ENCODE assay signal across 4 worm cellular contexts in genomic region chrII:8821140-8821595, ce11.
TF ChIP-seq lines count a peak whose summit lies in the region.

Gene F46C5.1 (minus strand): TSS chrII:8821190.

TF ChIP-seq in whole organism, L1 larva, 84 proteins besides CTCF, POLR2A, EP300 and RAD21:
- peak in 2 of 6 experiments; percentile 6 to 25 for TF ChIP-seq elt-3 (tag; optimal IDR thresholded peaks at IDR 0.05; lab: Kevin White, UChicago)
- no peak for TF ChIP-seq lin-39 (tag; optimal IDR thresholded peaks at IDR 0.05; lab: Kevin White, UChicago)
- peak; percentile 2 for TF ChIP-seq C16A3.4 (tag; optimal IDR thresholded peaks at IDR 0.05; lab: Kevin White, UChicago)
- no peak for TF ChIP-seq ama-1 (optimal IDR thresholded peaks at IDR 0.05; lab: Kevin White, UChicago)
- TF ChIP-seq blmp-1 (tag; optimal IDR thresholded peaks at IDR 0.05; lab: Kevin White, UChicago), result peak; percentile 63
- peak in 1 of 2 experiments; percentile 68 for TF ChIP-seq lsy-2 (tag; optimal IDR thresholded peaks at IDR 0.05; lab: Kevin White, UChicago)
TF ChIP-seq in whole organism, L1 larva: peak in this region for 4.

TF ChIP-seq in whole organism, L3 larva, 47 proteins besides CTCF, POLR2A, EP300 and RAD21:
- TF ChIP-seq nfya-1 (tag; optimal IDR thresholded peaks at IDR 0.05; lab: Kevin White, UChicago; ENCODE audit: insufficient read depth) (peak; percentile 16), ceh-82 (tag; optimal IDR thresholded peaks at IDR 0.05; lab: Kevin White, UChicago) (no peak), ZK546.5 (tag; optimal IDR thresholded peaks at IDR 0.05; lab: Kevin White, UChicago) (no peak), nhr-43 (tag; optimal IDR thresholded peaks at IDR 0.05; lab: Kevin White, UChicago; ENCODE audit: poor library complexity, severe bottlenecking) (peak; percentile 48)

TF ChIP-seq in whole organism, L4 larva, 104 proteins besides CTCF, POLR2A, EP300 and RAD21:
- TF ChIP-seq zip-2 (tag; optimal IDR thresholded peaks at IDR 0.05; lab: Kevin White, UChicago) (no peak), aha-1 (tag; lab: Kevin White, UChicago) (peak; percentile 28), unc-130 (GFP tag; optimal IDR thresholded peaks at IDR 0.05; lab: Kevin White, UChicago) (no peak), F26F4.8 (GFP tag; conservative IDR thresholded peaks at IDR 0.05; lab: Robert Waterston, UW) (no peak), ceh-20 (GFP tag; IDR thresholded peaks at IDR 0.05; lab: Robert Waterston, UW) (no peak), T26A8.4 (GFP tag; IDR thresholded peaks at IDR 0.05; lab: Robert Waterston, UW) (peak; percentile 31; the same call in 1 of the 2 replicates), lin-38 (GFP tag; IDR thresholded peaks at IDR 0.05; lab: Robert Waterston, UW) (no peak), unc-62 (GFP tag; optimal IDR thresholded peaks at IDR 0.05 in 1 of 2; lab: Kevin White, UChicago) (peak in 1 of 2 experiments; percentile 63), unc-62 (tag; optimal IDR thresholded peaks at IDR 0.05; lab: Kevin White, UChicago) (no peak), nhr-28 (tag; optimal IDR thresholded peaks at IDR 0.05; lab: Kevin White, UChicago) (peak; percentile 75), nhr-237 (tag; optimal IDR thresholded peaks at IDR 0.05; lab: Kevin White, UChicago) (no peak), hlh-30 (tag; optimal IDR thresholded peaks at IDR 0.05; lab: Kevin White, UChicago; ENCODE audit: insufficient read depth) (peak; percentile 13), zip-11 (GFP tag; IDR thresholded peaks at IDR 0.05; lab: Robert Waterston, UW) (no peak), attf-4 (tag; optimal IDR thresholded peaks at IDR 0.05; lab: Kevin White, UChicago) (no peak)

TF ChIP-seq in whole organism, young adult, 124 proteins besides CTCF, POLR2A, EP300 and RAD21:
- TF ChIP-seq zfh-2 (GFP tag; conservative IDR thresholded peaks at IDR 0.05; lab: Robert Waterston, UW) (no peak), hmg-1.2 (GFP tag; IDR thresholded peaks at IDR 0.05; lab: Robert Waterston, UW) (peak; percentile 26; the same call in 1 of the 2 replicates)
TF ChIP-seq in whole organism, young adult: peak in this region for 1.
